Fruit fly (Drosophila melanogaster) whole organism, wandering third instar larva: ENCODE results near the gene CG13894.
A peak's percentile ranks its signal among the peaks of the same experiment; 100 is the strongest.

Experiments
- Abd-B ChIP-seq: fragments of >200 bp; optimal IDR thresholded peaks from 2 replicates; lab custom pipeline; 2017; ENCODE audit warnings: missing biosample characterization, missing genetic modification characterization
- CG32264 ChIP-seq: fragments of 200-800 bp; sonication (Bioruptor generic); optimal IDR thresholded peaks from 2 replicates; lab custom pipeline; 2016; ENCODE audit warnings: missing biosample characterization, missing genetic modification characterization
- CG9705 ChIP-seq: fragments of 200-800 bp; sonication (Bioruptor generic); optimal IDR thresholded peaks from 2 replicates; lab custom pipeline; 2018; ENCODE audit warnings: missing biosample characterization, mild to moderate bottlenecking, missing genetic modification characterization
- CrebA ChIP-seq: fragments of 200-800 bp; sonication (Bioruptor generic); optimal IDR thresholded peaks from 2 replicates; lab custom pipeline; 2016; ENCODE audit warnings: missing biosample characterization, mild to moderate bottlenecking, missing genetic modification characterization, borderline replicate concordance
- Dfd ChIP-seq: fragments of >200 bp; optimal IDR thresholded peaks from 2 replicates; lab custom pipeline; 2017; ENCODE audit warnings: missing biosample characterization, missing genetic modification characterization
- Dif ChIP-seq: fragments of 200-275, 200-300 bp; sonication (Bioruptor generic); optimal IDR thresholded peaks from 2 replicates; lab custom pipeline; 2018; ENCODE audit warnings: missing biosample characterization, missing genetic modification characterization; ENCODE audit not compliant: partially characterized antibody
- GATAd ChIP-seq: sonication (Bioruptor generic); optimal IDR thresholded peaks from 2 replicates; lab custom pipeline; 2016; ENCODE audit warnings: missing biosample characterization, missing genetic modification characterization
- HLH106 ChIP-seq: fragments of 200-800 bp; optimal IDR thresholded peaks from 3 replicates; lab custom pipeline; 2019; ENCODE audit warnings: missing biosample characterization, mild to moderate bottlenecking, missing genetic modification characterization, moderate library complexity
- Hnf4 ChIP-seq: fragments of 200-800 bp; sonication (Bioruptor generic); optimal IDR thresholded peaks from 2 replicates; lab custom pipeline; 2016; ENCODE audit warnings: missing biosample characterization, mild to moderate bottlenecking, missing genetic modification characterization
- Hr78 ChIP-seq: fragments of >200 bp; optimal IDR thresholded peaks from 2 replicates; lab custom pipeline; 2017; ENCODE audit warnings: missing biosample characterization, missing genetic modification characterization
- Hr83 ChIP-seq: fragments of 200-300 bp; sonication (Bioruptor generic); optimal IDR thresholded peaks from 2 replicates; lab custom pipeline; 2016; ENCODE audit warnings: missing biosample characterization, mild to moderate bottlenecking, missing genetic modification characterization, moderate library complexity; ENCODE audit not compliant: poor library complexity, severe bottlenecking
- Jra ChIP-seq: sonication (Bioruptor generic); optimal IDR thresholded peaks from 2 replicates; lab custom pipeline; 2016; ENCODE audit warnings: missing biosample characterization, missing genetic modification characterization
- Mio ChIP-seq: sonication (Bioruptor generic); optimal IDR thresholded peaks from 2 replicates; lab custom pipeline; 2016; ENCODE audit warnings: missing biosample characterization, missing genetic modification characterization
- Myc ChIP-seq: fragments of >200 bp; optimal IDR thresholded peaks from 2 replicates; lab custom pipeline; 2017
- N ChIP-seq: fragments of >200 bp; optimal IDR thresholded peaks from 2 replicates; lab custom pipeline; 2018; ENCODE audit warnings: missing biosample characterization, missing external identifiers, missing genetic modification characterization
- OdsH ChIP-seq: fragments of 200-800 bp; sonication (Bioruptor generic); optimal IDR thresholded peaks from 2 replicates; lab custom pipeline; 2016; ENCODE audit warnings: missing biosample characterization, mild to moderate bottlenecking, missing genetic modification characterization
- Rel ChIP-seq, 2 experiments: fragments of 200-800 bp; sonication (Bioruptor generic) in 1 of 2; optimal IDR thresholded peaks; 2 replicates in 1 of 2; 3 replicates in 1 of 2; lab custom pipeline; 2016 to 2019; ENCODE audit warnings: mild to moderate bottlenecking in 2 of 2, missing biosample characterization in 2 of 2, missing genetic modification characterization in 2 of 2, moderate library complexity in 1 of 2
- Sp1 ChIP-seq: fragments of 200-800 bp; sonication (Bioruptor generic); optimal IDR thresholded peaks from 3 replicates; lab custom pipeline; 2019; ENCODE audit warnings: missing biosample characterization, mild to moderate bottlenecking, missing genetic modification characterization, moderate library complexity
- Vsx2 ChIP-seq: fragments of 200-300, 225-300 bp; sonication (Bioruptor generic); optimal IDR thresholded peaks from 2 replicates; lab custom pipeline; 2018; ENCODE audit warnings: missing biosample characterization, missing genetic modification characterization; ENCODE audit not compliant: partially characterized antibody
- br ChIP-seq: fragments of 200-800 bp; sonication (Bioruptor generic); optimal IDR thresholded peaks from 2 replicates; lab custom pipeline; 2016; ENCODE audit warnings: missing biosample characterization, missing genetic modification characterization
- brk ChIP-seq: fragments of 200-800 bp; sonication (Bioruptor generic); optimal IDR thresholded peaks from 2 replicates; lab custom pipeline; 2016; ENCODE audit warnings: missing biosample characterization, mild to moderate bottlenecking, missing genetic modification characterization
- dl ChIP-seq, 2 experiments: fragments of 175-275, 200-275 bp in 1 of 2; fragments of 200-275 bp in 1 of 2; sonication (Bioruptor generic); optimal IDR thresholded peaks; lab custom pipeline; 2018; ENCODE audit warnings: mild to moderate bottlenecking in 2 of 2, missing biosample characterization in 2 of 2, missing genetic modification characterization in 2 of 2, moderate library complexity in 2 of 2; ENCODE audit not compliant: partially characterized antibody in 2 of 2, insufficient read depth in 1 of 2
- dmrt93B ChIP-seq: fragments of 200-800 bp; sonication (Bioruptor generic); optimal IDR thresholded peaks from 2 replicates; lab custom pipeline; 2018; ENCODE audit warnings: missing biosample characterization, mild to moderate bottlenecking, missing genetic modification characterization
- ey ChIP-seq: fragments of 200-800 bp; sonication (Bioruptor generic); optimal IDR thresholded peaks from 2 replicates; lab custom pipeline; 2016; ENCODE audit warnings: missing biosample characterization, missing genetic modification characterization
- foxo ChIP-seq, 2 experiments: fragments of 200-800 bp; sonication (Bioruptor generic); optimal IDR thresholded peaks; 2 replicates in 1 of 2; 3 replicates in 1 of 2; lab custom pipeline; 2016 to 2017; ENCODE audit warnings: missing biosample characterization in 2 of 2, missing genetic modification characterization in 2 of 2
- fru ChIP-seq: fragments of 200-800 bp; sonication (Bioruptor generic); optimal IDR thresholded peaks from 3 replicates; lab custom pipeline; 2016; ENCODE audit warnings: missing biosample characterization, mild to moderate bottlenecking, missing genetic modification characterization
- h ChIP-seq: fragments of 200-800 bp; sonication (Bioruptor generic); optimal IDR thresholded peaks from 3 replicates; lab custom pipeline; 2016; ENCODE audit warnings: missing biosample characterization, mild to moderate bottlenecking, missing genetic modification characterization
- jim ChIP-seq: fragments of 175-275, 200-325 bp; sonication (Bioruptor generic); optimal IDR thresholded peaks from 2 replicates; lab custom pipeline; 2016; ENCODE audit warnings: missing biosample characterization, mild to moderate bottlenecking, missing genetic modification characterization
- lola ChIP-seq: fragments of >200 bp; optimal IDR thresholded peaks from 2 replicates; lab custom pipeline; 2017; ENCODE audit warnings: missing biosample characterization, missing genetic modification characterization
- pan ChIP-seq: fragments of >200 bp; optimal IDR thresholded peaks from 2 replicates; lab custom pipeline; 2017
- psq ChIP-seq: fragments of 200-800 bp; sonication (Bioruptor generic); optimal IDR thresholded peaks from 3 replicates; lab custom pipeline; 2017; ENCODE audit warnings: missing biosample characterization, mild to moderate bottlenecking, missing genetic modification characterization, moderate library complexity
- rgr ChIP-seq: fragments of 200-800 bp; sonication (Bioruptor generic); optimal IDR thresholded peaks from 3 replicates; lab custom pipeline; 2016; ENCODE audit warnings: missing biosample characterization, mild to moderate bottlenecking, missing genetic modification characterization
- sage ChIP-seq: fragments of 200-800 bp; sonication (Bioruptor generic); optimal IDR thresholded peaks from 2 replicates; lab custom pipeline; 2016; ENCODE audit warnings: missing biosample characterization, mild to moderate bottlenecking, missing genetic modification characterization
- sv ChIP-seq: fragments of 200-800 bp; sonication (Bioruptor generic); optimal IDR thresholded peaks from 3 replicates; lab custom pipeline; 2016; ENCODE audit warnings: missing biosample characterization, missing genetic modification characterization
- tai ChIP-seq: sonication (Bioruptor generic); optimal IDR thresholded peaks from 2 replicates; lab custom pipeline; 2016; ENCODE audit warnings: missing biosample characterization, missing genetic modification characterization
- usp ChIP-seq: fragments of >200 bp; optimal IDR thresholded peaks from 2 replicates; lab custom pipeline; 2017; ENCODE audit warnings: missing biosample characterization, missing genetic modification characterization
- woc ChIP-seq: sonication (Bioruptor generic); optimal IDR thresholded peaks from 2 replicates; lab custom pipeline; 2016; ENCODE audit warnings: missing biosample characterization, mild to moderate bottlenecking, missing genetic modification characterization

The CG13894 gene

dm6 chr3L:699368-700150 is 615 bp upstream of the CG13894 start:
- TF ChIP-seq HLH106 (tag; lab: Kevin White, UChicago) (peak; percentile 24), CG9705 (GFP tag; lab: Kevin White, UChicago) (no peak), CrebA (GFP tag; lab: Kevin White, UChicago) (no peak), jim (GFP tag; lab: Kevin White, UChicago) (no peak), Dfd (GFP tag; lab: Kevin White, UChicago) (no peak), CG32264 (GFP tag; lab: Kevin White, UChicago) (no peak), br (GFP tag; lab: Kevin White, UChicago) (peak; percentile 47), ey (GFP tag; lab: Kevin White, UChicago) (peak; percentile 35), sage (GFP tag; lab: Kevin White, UChicago) (no peak), sv (GFP tag; lab: Kevin White, UChicago) (peak; percentile 33), woc (GFP tag; lab: Kevin White, UChicago) (peak; percentile 83), dl (GFP tag; optimal IDR thresholded peaks at IDR 0.05; lab: Kevin White, UChicago; ENCODE audit: insufficient read depth in 1 of 2, partially characterized antibody in 2 of 2) (no peak), Mio (no peak), OdsH (GFP tag; lab: Kevin White, UChicago) (peak; percentile 38), Hr83 (GFP tag; lab: Kevin White, UChicago) (no peak), foxo (GFP tag; optimal IDR thresholded peaks at IDR 0.05; lab: Kevin White, UChicago) (peak in 1 of 2 experiments; percentile 59), usp (GFP tag; lab: Kevin White, UChicago) (no peak), fru (GFP tag; lab: Kevin White, UChicago) (peak; percentile 49), Abd-B (no peak), lola (GFP tag; lab: Kevin White, UChicago) (no peak), tai (GFP tag; lab: Kevin White, UChicago) (no peak), psq (GFP tag; lab: Kevin White, UChicago) (peak; percentile 32), Hr78 (GFP tag; lab: Kevin White, UChicago) (no peak), Myc (lab: Kevin White, UChicago) (peak; percentile 94), GATAd (GFP tag; lab: Kevin White, UChicago) (no peak), pan (lab: Kevin White, UChicago) (no peak), rgr (GFP tag; lab: Kevin White, UChicago) (peak; percentile 20), Jra (no peak), Sp1 (GFP tag; lab: Kevin White, UChicago) (peak; percentile 42), h (peak; percentile 55), Hnf4 (GFP tag; lab: Kevin White, UChicago) (no peak), Rel (GFP tag; optimal IDR thresholded peaks at IDR 0.05; lab: Kevin White, UChicago) (no peak), Rel (tag; optimal IDR thresholded peaks at IDR 0.05; lab: Kevin White, UChicago) (no peak), brk (GFP tag; lab: Kevin White, UChicago) (no peak), Vsx2 (GFP tag; lab: Kevin White, UChicago) (no peak), Dif (GFP tag; lab: Kevin White, UChicago) (no peak), dmrt93B (GFP tag; lab: Kevin White, UChicago) (peak; percentile 10), N (GFP tag; lab: Kevin White, UChicago) (no peak)

dm6 chr3L:697724-698123 is 1.2 kb downstream of the CG13894 start:
- no peak for TF ChIP-seq Sp1 (GFP tag; lab: Kevin White, UChicago)
- no peak for TF ChIP-seq N (GFP tag; lab: Kevin White, UChicago)
- TF ChIP-seq Myc (lab: Kevin White, UChicago), result no peak
- no peak for TF ChIP-seq dmrt93B (GFP tag; lab: Kevin White, UChicago)
